Fruit fly (Drosophila melanogaster) whole organism, larva: ENCODE results near the gene CG32099.

Experiments used
- noc ChIP-seq: fragments of 200-800 bp; sonication (Bioruptor generic); optimal IDR thresholded peaks from 3 replicates; lab custom pipeline; 2019; ENCODE audit warnings: missing biosample characterization, mild to moderate bottlenecking, missing genetic modification characterization, moderate library complexity

CG32099 gene

dm6 chr3L:12149024-12149423 is at the start of gene CG32099:
CG32099 (plus strand) TSS chr3L:12149273.
- TF ChIP-seq noc (tag; lab: Kevin White, UChicago) = no peak

dm6 chr3L:12099329-12100031 is 49.6 kb upstream of the CG32099 start:
- TF ChIP-seq noc (tag; lab: Kevin White, UChicago) = no peak

dm6 chr3L:12101924-12102383 is 47.1 kb upstream of the CG32099 start:
- peak; percentile 29 for TF ChIP-seq noc (tag; lab: Kevin White, UChicago)

- TF ChIP-seq noc (tag; lab: Kevin White, UChicago) = no peak
Observed at dm6 chr3L:12107378-12107777, 41.7 kb upstream of the CG32099 start.

DNA sequence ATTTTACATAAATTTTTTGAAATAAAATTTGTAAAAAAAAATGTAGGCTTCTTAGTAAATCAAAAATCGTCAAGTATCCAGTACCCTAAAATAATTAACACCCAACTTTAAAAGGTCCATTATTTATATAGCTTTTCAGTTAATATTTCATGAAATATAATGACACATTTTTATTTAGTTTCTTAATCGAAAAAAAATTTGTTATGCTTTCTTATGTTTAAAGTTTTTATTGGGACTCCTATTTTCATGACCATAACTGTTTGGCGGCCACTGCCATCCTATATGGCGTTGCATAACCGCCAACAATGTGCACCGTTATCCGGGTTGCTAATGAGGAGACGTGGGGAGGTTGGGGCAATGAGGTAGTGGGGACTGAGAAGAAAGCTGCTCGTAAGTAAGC is 40.6 kb upstream of the CG32099 start:
- TF ChIP-seq noc (tag; lab: Kevin White, UChicago) = no peak

DNA sequence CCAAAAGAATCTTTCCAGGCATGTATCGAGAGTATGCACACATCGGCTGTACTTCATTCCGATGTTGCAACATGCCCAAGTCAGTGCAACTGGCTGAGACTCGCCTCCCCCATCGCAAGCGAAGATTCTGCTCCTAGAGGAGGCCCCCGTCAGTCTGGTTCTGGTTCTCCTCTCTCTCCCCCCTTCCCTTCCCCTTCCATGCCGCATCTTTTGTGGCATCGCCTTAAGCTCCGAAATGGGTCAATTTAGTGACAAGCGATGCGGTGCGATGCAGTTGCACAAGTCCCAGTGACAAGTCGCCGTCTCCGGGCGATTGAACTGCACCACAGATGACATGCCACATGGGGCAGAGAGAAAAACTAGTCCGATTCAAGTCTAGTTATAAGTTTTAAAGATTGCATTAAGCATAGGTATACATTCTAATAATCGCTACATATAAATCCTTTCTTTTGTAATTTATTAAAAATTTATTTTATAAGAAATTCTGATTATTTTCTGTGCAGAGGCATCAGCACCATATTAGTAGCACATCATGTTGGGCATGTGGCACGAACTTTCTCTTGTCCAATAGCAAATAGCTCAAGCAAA is 39.9 kb upstream of the CG32099 start:
- no peak for TF ChIP-seq noc (tag; lab: Kevin White, UChicago)

- TF ChIP-seq noc (tag; lab: Kevin White, UChicago) = no peak
Observed at dm6 chr3L:12111081-12111958, 37.8 kb upstream of the CG32099 start.

DNA sequence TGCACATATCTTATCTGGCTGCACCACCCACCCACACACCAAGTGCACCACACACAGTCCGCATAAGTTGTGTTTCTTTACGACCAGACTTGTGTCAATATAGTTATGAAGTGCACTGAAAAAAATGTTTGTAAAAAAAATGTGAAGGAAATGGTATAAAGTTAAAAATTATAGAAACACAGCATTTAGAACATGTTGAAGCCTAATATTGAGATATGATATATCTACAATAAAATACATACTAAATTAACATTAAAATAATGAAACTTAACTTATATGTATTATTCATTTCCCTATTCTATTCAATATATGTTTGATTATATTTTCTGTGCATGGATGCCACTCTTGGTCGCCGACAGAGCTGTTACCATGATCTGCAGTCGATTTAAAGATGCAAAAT is 36.1 kb upstream of the CG32099 start:
- no peak for TF ChIP-seq noc (tag; lab: Kevin White, UChicago)

dm6 chr3L:12113589-12113988 is 35.5 kb upstream of the CG32099 start:
- no peak for TF ChIP-seq noc (tag; lab: Kevin White, UChicago)

dm6 chr3L:12114188-12114587 is 34.9 kb upstream of the CG32099 start:
- no peak for TF ChIP-seq noc (tag; lab: Kevin White, UChicago)

- TF ChIP-seq noc (tag; lab: Kevin White, UChicago) = no peak
Observed at dm6 chr3L:12115103-12115502, 34.0 kb upstream of the CG32099 start.

DNA sequence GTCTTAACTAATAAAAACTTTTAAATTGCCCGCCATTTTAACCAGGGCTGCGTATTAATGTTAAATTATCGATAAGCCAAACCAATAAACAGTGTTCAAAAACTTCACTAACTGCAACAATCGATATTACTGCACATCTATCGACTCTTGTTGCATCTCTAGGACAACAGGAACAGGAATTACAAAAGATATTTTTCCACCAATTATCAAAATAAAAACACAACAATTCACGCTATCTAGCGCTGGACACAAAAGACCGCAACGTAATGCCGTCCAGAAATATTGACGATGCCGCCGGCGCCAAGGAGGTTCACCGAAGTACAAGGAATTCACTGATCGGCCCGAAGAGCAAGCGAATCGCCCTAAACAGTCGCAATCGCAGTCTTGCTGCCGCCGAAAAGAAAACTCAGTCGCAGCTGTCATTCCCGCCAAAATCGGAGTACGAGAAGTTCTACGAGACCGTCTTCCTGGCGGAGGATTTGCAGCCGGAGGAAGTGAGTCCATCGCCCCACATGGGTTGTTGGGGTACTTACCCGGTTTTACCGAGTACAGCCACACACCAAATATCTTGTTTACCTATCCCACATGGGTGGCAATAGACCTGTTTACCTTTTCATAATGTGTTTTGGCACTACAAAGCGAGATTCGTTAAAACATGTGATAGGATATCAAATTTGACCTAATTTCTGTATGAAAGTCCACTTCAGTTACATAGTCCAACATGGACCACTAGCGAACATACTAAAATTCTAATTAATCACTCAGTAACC is 32.9 kb upstream of the CG32099 start, which contains the start of gene vers:
vers (plus strand) TSS at position 136 of the 770 bp plus-strand sequence.
- no peak for TF ChIP-seq noc (tag; lab: Kevin White, UChicago)

DNA sequence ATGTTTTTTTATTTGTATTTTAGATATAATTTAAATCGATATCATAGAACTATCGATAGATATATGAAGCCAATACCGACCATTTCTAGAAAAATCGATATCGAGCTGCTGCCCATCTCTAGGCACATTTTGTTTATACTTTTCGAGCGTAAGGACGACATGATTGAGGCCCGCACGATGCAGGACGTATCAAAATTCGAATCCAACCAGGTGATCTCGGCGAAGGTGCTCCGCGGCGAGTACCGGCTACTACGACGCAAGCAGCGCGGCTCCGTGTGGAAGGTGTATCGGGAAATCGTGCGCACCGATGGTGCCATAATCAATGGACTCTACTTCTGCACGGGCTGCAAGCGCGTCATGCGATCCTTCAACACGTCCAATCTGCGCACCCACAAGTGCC is 30.9 kb upstream of the CG32099 start, which contains the start of gene ssp:
ssp (plus strand) TSS at position 102 of the 400 bp plus-strand sequence.
- no peak for TF ChIP-seq noc (tag; lab: Kevin White, UChicago)

- no peak for TF ChIP-seq noc (tag; lab: Kevin White, UChicago)
Observed at dm6 chr3L:12118631-12119030, 30.4 kb upstream of the CG32099 start.

DNA sequence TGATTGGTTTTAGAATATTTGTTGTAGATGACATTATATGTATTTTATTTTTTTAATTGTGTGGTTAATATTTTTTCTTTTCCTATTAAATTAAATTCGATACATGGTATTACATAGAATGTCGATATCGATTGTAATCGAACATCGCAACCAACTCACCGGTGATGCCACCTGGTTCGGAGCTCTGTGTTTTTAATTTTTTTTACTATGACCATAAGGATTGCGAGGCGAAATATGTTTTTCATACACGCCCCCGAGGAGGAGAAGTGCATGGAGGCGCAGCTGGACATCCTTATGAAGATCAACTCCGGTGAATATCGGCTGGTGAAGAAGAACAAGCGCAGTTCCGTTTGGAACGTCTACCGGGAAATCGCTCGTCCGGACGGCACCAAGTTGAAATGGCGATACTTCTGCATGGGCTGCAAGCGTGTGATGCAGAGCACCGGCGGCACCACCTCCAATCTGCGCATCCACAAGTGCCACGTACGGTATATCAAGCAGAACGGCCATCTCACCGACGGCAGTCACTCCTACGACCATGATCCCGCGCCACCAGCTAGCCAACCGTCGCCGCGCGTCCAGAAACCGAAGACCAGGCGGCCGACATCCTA is 29.1 kb upstream of the CG32099 start, which contains the start of gene CG11560:
CG11560 (plus strand) TSS at position 145 of the 611 bp plus-strand sequence.
- TF ChIP-seq noc (tag; lab: Kevin White, UChicago) = no peak
